Worm (Caenorhabditis elegans): ENCODE results near the gene gcp-2.1.

DNA sequence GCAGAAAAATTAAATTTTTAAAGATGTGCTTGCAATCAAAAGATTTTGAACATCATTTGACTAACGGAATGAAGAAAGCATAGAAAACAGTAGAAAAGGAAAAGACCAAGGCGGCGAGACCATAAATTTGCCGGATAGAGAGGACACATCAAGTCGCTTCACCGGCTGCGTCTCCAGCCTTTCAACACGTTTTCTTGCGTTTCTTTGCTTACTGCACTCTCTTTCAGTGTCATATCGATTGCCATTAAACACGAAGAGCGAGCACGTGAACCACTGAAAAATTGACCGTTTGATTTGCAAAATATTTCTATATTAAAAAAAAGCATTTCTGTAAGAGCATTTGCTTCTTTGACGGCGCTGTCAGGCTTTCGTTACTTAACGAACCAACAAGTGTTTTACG lies 46.5 kb downstream of the gcp-2.1 start:
- no peak for TF ChIP-seq vab-15 (tag; optimal IDR thresholded peaks at IDR 0.05)
- TF ChIP-seq ama-1 (optimal IDR thresholded peaks at IDR 0.05), result no peak
- TF ChIP-seq elt-3 (tag; optimal IDR thresholded peaks at IDR 0.05), result no peak
- TF ChIP-seq unc-62 (GFP tag; optimal IDR thresholded peaks at IDR 0.05), result no peak
- TF ChIP-seq snpc-4 (tag; optimal IDR thresholded peaks at IDR 0.05), result no peak
- TF ChIP-seq aly-2 (tag; optimal IDR thresholded peaks at IDR 0.05), result no peak

Measured in whole organism, L1 larva.